Fruit fly (Drosophila melanogaster): Measurements from ENCODE around the gene CG42658.

- TF ChIP-seq ovo (GFP tag; optimal IDR thresholded peaks at IDR 0.05), result no peak
- TF ChIP-seq CG5204 (GFP tag; optimal IDR thresholded peaks at IDR 0.05), result no peak
- TF ChIP-seq Crg-1 (GFP tag; optimal IDR thresholded peaks at IDR 0.05), result no peak
- TF ChIP-seq kay (GFP tag; ENCODE audit: borderline replicate concordance), result no peak
- TF ChIP-seq Clk (GFP tag; optimal IDR thresholded peaks at IDR 0.05), result no peak
- TF ChIP-seq toe (GFP tag; optimal IDR thresholded peaks at IDR 0.05), result no peak
- no peak for TF ChIP-seq CG7101 (tag; optimal IDR thresholded peaks at IDR 0.05)
- TF ChIP-seq CG33017 (tag; optimal IDR thresholded peaks at IDR 0.05), result no peak
These were observed 48.4 kb downstream of the CG42658 start, which contains the start of gene Tengl2 for dm6 chr2L:2239284-2239683.
